Worm (Caenorhabditis elegans): ENCODE results near the gene C33A12.4.

C33A12.4 gene

ce11 chrIV:9510439-9510838 is at the start of gene C33A12.4:
Gene C33A12.4 (minus strand): TSS chrIV:9510569.
- TF ChIP-seq hlh-26 (GFP tag; conservative IDR thresholded peaks at IDR 0.05) (no peak), lin-35 (GFP tag; optimal IDR thresholded peaks at IDR 0.05) (no peak), rcor-1 (GFP tag; IDR thresholded peaks at IDR 0.05) (peak; percentile 7; the same call in 1 of the 2 replicates), rec-8 (tag; optimal IDR thresholded peaks at IDR 0.05) (no peak), madf-6 (GFP tag; IDR thresholded peaks at IDR 0.05) (peak; percentile 7; the same call in 1 of the 2 replicates), cebp-1 (GFP tag; IDR thresholded peaks at IDR 0.05) (no peak), cebp-1 (tag; optimal IDR thresholded peaks at IDR 0.05) (peak; percentile 8)

DNA sequence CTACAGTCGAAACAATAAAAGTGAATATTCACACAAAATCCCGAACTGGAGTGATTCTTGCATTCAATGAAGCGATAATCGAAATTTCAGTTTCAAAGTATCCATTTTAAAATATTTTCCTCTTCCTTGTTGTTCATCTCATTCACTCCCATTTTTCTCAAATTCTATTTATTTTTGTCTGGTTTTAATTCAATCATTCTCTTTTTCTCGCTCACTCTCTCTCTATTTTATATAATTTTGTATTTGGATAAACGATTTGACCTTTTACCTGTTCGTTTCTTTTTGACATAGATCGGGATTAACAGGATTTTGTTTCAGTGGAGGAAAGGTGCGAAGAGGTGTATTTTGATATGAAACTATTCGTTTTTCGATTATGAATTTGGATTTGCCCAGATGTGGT is 35.6 kb upstream of the C33A12.4 start, which contains the start of gene T05A1.5:
Gene T05A1.5 (plus strand): TSS at position 301 of the 400 bp plus-strand sequence.
- TF ChIP-seq nhr-27 (tag; optimal IDR thresholded peaks at IDR 0.05) = no peak
- TF ChIP-seq nhr-80 (tag; optimal IDR thresholded peaks at IDR 0.05) = no peak
- no peak for TF ChIP-seq unc-62 (GFP tag; optimal IDR thresholded peaks at IDR 0.05)
- no peak for TF ChIP-seq zfh-2 (GFP tag; conservative IDR thresholded peaks at IDR 0.05)
- TF ChIP-seq ceh-58 (GFP tag; IDR thresholded peaks at IDR 0.05) = no peak
- no peak for TF ChIP-seq K11D2.4 (GFP tag; IDR thresholded peaks at IDR 0.05)
- TF ChIP-seq B0019.2 (GFP tag; conservative IDR thresholded peaks at IDR 0.05) = no peak
- no peak for TF ChIP-seq attf-6 (GFP tag; IDR thresholded peaks at IDR 0.05)
- no peak for TF ChIP-seq tbp1 (GFP tag; optimal IDR thresholded peaks at IDR 0.05)
- no peak for TF ChIP-seq repo-1 (tag; optimal IDR thresholded peaks at IDR 0.05)
- no peak for TF ChIP-seq lsl-1 (GFP tag; optimal IDR thresholded peaks at IDR 0.05)
- TF ChIP-seq bed-2 (GFP tag; IDR thresholded peaks at IDR 0.05) = no peak
- no peak for TF ChIP-seq ceh-91 (GFP tag; IDR thresholded peaks at IDR 0.05)
- TF ChIP-seq F37B4.10 (GFP tag; IDR thresholded peaks at IDR 0.05) = no peak
- TF ChIP-seq xnd-1 (tag; optimal IDR thresholded peaks at IDR 0.05) = no peak
- no peak for TF ChIP-seq zim-3 (tag; optimal IDR thresholded peaks at IDR 0.05)
- TF ChIP-seq K12H6.12 (tag; optimal IDR thresholded peaks at IDR 0.05) = no peak
- no peak for TF ChIP-seq chd-7 (tag; optimal IDR thresholded peaks at IDR 0.05)
- no peak for TF ChIP-seq C06A6.2 (GFP tag; conservative IDR thresholded peaks at IDR 0.05)
- TF ChIP-seq attf-5 (GFP tag; optimal IDR thresholded peaks at IDR 0.05) = no peak

DNA sequence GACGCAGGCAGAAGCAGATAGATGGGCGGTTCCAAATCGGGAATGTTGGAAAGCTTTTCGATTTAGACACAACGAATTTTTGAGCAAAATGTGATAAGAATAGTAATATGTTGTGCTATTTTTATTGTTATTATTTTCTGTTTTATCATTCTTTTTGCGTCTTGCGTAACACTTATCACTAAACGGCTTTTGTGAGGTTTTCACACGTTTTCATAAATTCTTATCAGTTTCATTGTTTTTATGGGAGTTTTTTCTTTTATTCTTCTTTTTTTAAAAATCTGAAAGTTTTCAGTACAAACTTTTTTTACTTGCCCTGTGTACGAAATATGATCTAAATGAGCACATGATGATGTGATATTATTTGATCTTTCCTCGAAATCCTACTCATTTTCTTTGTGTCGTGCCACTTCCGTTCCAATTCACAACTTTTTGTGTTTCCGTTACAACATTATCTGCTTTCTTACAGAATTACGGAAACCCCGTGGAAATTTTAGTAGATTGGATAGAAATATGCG is 30.0 kb upstream of the C33A12.4 start, which contains the start of gene fbl-1:
Gene fbl-1 (plus strand): TSS at position 465 of the 515 bp plus-strand sequence.
- peak; percentile 47 for TF ChIP-seq nhr-80 (tag; optimal IDR thresholded peaks at IDR 0.05)
- TF ChIP-seq aptf-3 (GFP tag; IDR thresholded peaks at IDR 0.05) = no peak
- TF ChIP-seq madf-6 (GFP tag; IDR thresholded peaks at IDR 0.05) = no peak
- TF ChIP-seq lsl-1 (GFP tag; optimal IDR thresholded peaks at IDR 0.05) = no peak
- no peak for TF ChIP-seq ztf-28 (GFP tag; IDR thresholded peaks at IDR 0.05)
- TF ChIP-seq madf-3 (GFP tag; IDR thresholded peaks at IDR 0.05) = no peak

- TF ChIP-seq nhr-80 (tag; optimal IDR thresholded peaks at IDR 0.05) (peak; percentile 61), nhr-27 (tag; optimal IDR thresholded peaks at IDR 0.05) (no peak), egl-44 (GFP tag; IDR thresholded peaks at IDR 0.05) (0 out of 2 replicates have a peak, but pooled peaks have one; percentile 10), let-607 (tag; optimal IDR thresholded peaks at IDR 0.05) (peak; percentile 14 to 77), unc-62 (GFP tag; optimal IDR thresholded peaks at IDR 0.05) (peak; percentile 45), egrh-3 (GFP tag; IDR thresholded peaks at IDR 0.05) (no peak)
Measured at ce11 chrIV:9538214-9538613, 27.8 kb upstream of the C33A12.4 start.

Data from whole organism, young adult.